Fruit fly (Drosophila melanogaster): Measurements from ENCODE around the gene COX8.

The COX8 gene

dm6 chr3L:21496865-21497634, 42.2 kb downstream of the COX8 start, which contains the start of gene Hr78 (continued):
- TF ChIP-seq CG12104 (GFP tag; optimal IDR thresholded peaks at IDR 0.05) (peak; percentile 70), ATbp (GFP tag; optimal IDR thresholded peaks at IDR 0.05) (peak; percentile 79), emc (GFP tag; optimal IDR thresholded peaks at IDR 0.05) (no peak), eve (GFP tag; optimal IDR thresholded peaks at IDR 0.05) (no peak), zen (tag; optimal IDR thresholded peaks at IDR 0.05) (peak; percentile 65), CG11085 (GFP tag; IDR thresholded peaks at IDR 0.05) (peak; percentile 65; the same call in 1 of the 2 replicates), CG13775 (GFP tag; optimal IDR thresholded peaks at IDR 0.05) (peak; percentile 82), gsb (GFP tag; IDR thresholded peaks at IDR 0.05) (0 out of 2 replicates have a peak, but pooled peaks have one; percentile 45), CG2199 (GFP tag; IDR thresholded peaks at IDR 0.05) (no peak), knrl (GFP tag; IDR thresholded peaks at IDR 0.05; ENCODE audit: partially characterized antibody) (no peak), Hr51 (GFP tag; optimal IDR thresholded peaks at IDR 0.05) (peak in 1 of 2 experiments; percentile 92), Oaz (GFP tag; IDR thresholded peaks at IDR 0.05) (no peak), CG10321 (GFP tag; IDR thresholded peaks at IDR 0.05) (peak; percentile 64), PHDP (tag; optimal IDR thresholded peaks at IDR 0.05) (peak; percentile 89), gro (GFP tag; optimal IDR thresholded peaks at IDR 0.05) (no peak), CG8944 (GFP tag; optimal IDR thresholded peaks at IDR 0.05) (no peak), slbo (GFP tag; IDR thresholded peaks at IDR 0.05) (peak; percentile 74), Asciz (GFP tag; optimal IDR thresholded peaks at IDR 0.05) (peak; percentile 86), mld (GFP tag; IDR thresholded peaks at IDR 0.05; ENCODE audit: partially characterized antibody) (no peak), Fer3 (tag; optimal IDR thresholded peaks at IDR 0.05) (peak; percentile 78), CG2875 (GFP tag; optimal IDR thresholded peaks at IDR 0.05) (peak; percentile 73), CG17359 (tag; optimal IDR thresholded peaks at IDR 0.05) (peak; percentile 82), CG1024 (GFP tag; IDR thresholded peaks at IDR 0.05) (peak; percentile 38; the same call in 1 of the 2 replicates), CG8478 (optimal IDR thresholded peaks at IDR 0.05) (no peak), CG15696 (tag; optimal IDR thresholded peaks at IDR 0.05) (peak; percentile 62), Deaf1 (tag; optimal IDR thresholded peaks at IDR 0.05) (peak; percentile 69), ftz-f1 (GFP tag; optimal IDR thresholded peaks at IDR 0.05) (peak; percentile 50), slou (GFP tag; optimal IDR thresholded peaks at IDR 0.05) (no peak), bcd (GFP tag; optimal IDR thresholded peaks at IDR 0.05) (peak; percentile 74), GATAe (GFP tag; conservative IDR thresholded peaks at IDR 0.05) (no peak), Sox102F (GFP tag; optimal IDR thresholded peaks at IDR 0.05) (peak; percentile 81), kay (GFP tag; optimal IDR thresholded peaks at IDR 0.05) (peak; percentile 3), unc-4 (GFP tag; IDR thresholded peaks at IDR 0.05; ENCODE audit: partially characterized antibody) (0 out of 2 replicates have a peak, but pooled peaks have one; percentile 18), HHEX (GFP tag; optimal IDR thresholded peaks at IDR 0.05) (peak; percentile 81), CG1603 (tag; optimal IDR thresholded peaks at IDR 0.05) (peak; percentile 41), cwo (GFP tag; optimal IDR thresholded peaks at IDR 0.05) (peak; percentile 84), toy (GFP tag; IDR thresholded peaks at IDR 0.05) (0 out of 2 replicates have a peak, but pooled peaks have one; percentile 15), dpn (GFP tag; optimal IDR thresholded peaks at IDR 0.05) (peak in 1 of 2 experiments; percentile 71), CG10979 (tag; optimal IDR thresholded peaks at IDR 0.05) (peak; percentile 85), CG11696 (GFP tag; IDR thresholded peaks at IDR 0.05) (peak; percentile 98), sisA (GFP tag; IDR thresholded peaks at IDR 0.05) (peak; percentile 31; the same call in 1 of the 2 replicates), E2f2 (GFP tag; IDR thresholded peaks at IDR 0.05) (peak; percentile 44; the same call in 1 of the 2 replicates), lmd (GFP tag; IDR thresholded peaks at IDR 0.05) (peak; percentile 74), Mad (GFP tag; optimal IDR thresholded peaks at IDR 0.05) (no peak), CG16815 (GFP tag; optimal IDR thresholded peaks at IDR 0.05) (peak; percentile 61), CG9727 (GFP tag; optimal IDR thresholded peaks at IDR 0.05) (peak; percentile 83), Rx (GFP tag; IDR thresholded peaks at IDR 0.05) (peak; percentile 59), C15 (GFP tag; IDR thresholded peaks at IDR 0.05) (no peak), Ets65A (GFP tag) (no peak)

All from whole organism, embryonic.